Worm (Caenorhabditis elegans): ENCODE measurements around the gene psr-1.

The psr-1 gene

ce11 chrIV:4652962-4653361 is at the start of gene psr-1:
TSS of gene psr-1 (plus strand) at chrIV:4653262.
- TF ChIP-seq W03F9.2 (tag; optimal IDR thresholded peaks at IDR 0.05) = no peak
- no peak for TF ChIP-seq him-1 (tag; optimal IDR thresholded peaks at IDR 0.05)
- no peak for TF ChIP-seq dao-5 (tag; optimal IDR thresholded peaks at IDR 0.05)

ce11 chrIV:4605608-4606007 is 47.5 kb upstream of the psr-1 start, which contains the start of gene nspg-10:
TSS of gene nspg-10 (plus strand) at chrIV:4605786.
- TF ChIP-seq W03F9.2 (tag; optimal IDR thresholded peaks at IDR 0.05) (no peak), him-1 (tag; optimal IDR thresholded peaks at IDR 0.05) (no peak), dao-5 (tag; optimal IDR thresholded peaks at IDR 0.05) (no peak)

ce11 chrIV:4608661-4609060 is 44.4 kb upstream of the psr-1 start:
- no peak for TF ChIP-seq W03F9.2 (tag; optimal IDR thresholded peaks at IDR 0.05)
- TF ChIP-seq dao-5 (tag; optimal IDR thresholded peaks at IDR 0.05) = no peak
- TF ChIP-seq him-1 (tag; optimal IDR thresholded peaks at IDR 0.05) = no peak

- TF ChIP-seq him-1 (tag; optimal IDR thresholded peaks at IDR 0.05) (no peak), W03F9.2 (tag; optimal IDR thresholded peaks at IDR 0.05) (no peak), dao-5 (tag; optimal IDR thresholded peaks at IDR 0.05) (no peak)
These were observed 43.5 kb upstream of the psr-1 start, which contains the start of gene col-110 for ce11 chrIV:4609568-4609967. TSS of gene col-110 (minus strand) at chrIV:4609668.

ce11 chrIV:4611740-4612139 is 41.3 kb upstream of the psr-1 start:
- no peak for TF ChIP-seq dao-5 (tag; optimal IDR thresholded peaks at IDR 0.05)
- TF ChIP-seq W03F9.2 (tag; optimal IDR thresholded peaks at IDR 0.05) = no peak
- TF ChIP-seq him-1 (tag; optimal IDR thresholded peaks at IDR 0.05) = no peak

- TF ChIP-seq him-1 (tag; optimal IDR thresholded peaks at IDR 0.05) (no peak), W03F9.2 (tag; optimal IDR thresholded peaks at IDR 0.05) (no peak), dao-5 (tag; optimal IDR thresholded peaks at IDR 0.05) (no peak)
These were observed 40.5 kb upstream of the psr-1 start for ce11 chrIV:4612597-4612996.

- TF ChIP-seq dao-5 (tag; optimal IDR thresholded peaks at IDR 0.05) (no peak), him-1 (tag; optimal IDR thresholded peaks at IDR 0.05) (no peak), W03F9.2 (tag; optimal IDR thresholded peaks at IDR 0.05) (no peak)
These were observed 39.5 kb upstream of the psr-1 start for ce11 chrIV:4613516-4613915.

ce11 chrIV:4623852-4624251 is 29.2 kb upstream of the psr-1 start:
- TF ChIP-seq W03F9.2 (tag; optimal IDR thresholded peaks at IDR 0.05) (no peak), dao-5 (tag; optimal IDR thresholded peaks at IDR 0.05) (no peak), him-1 (tag; optimal IDR thresholded peaks at IDR 0.05) (no peak)

- TF ChIP-seq him-1 (tag; optimal IDR thresholded peaks at IDR 0.05) = no peak
- TF ChIP-seq W03F9.2 (tag; optimal IDR thresholded peaks at IDR 0.05) = no peak
- TF ChIP-seq dao-5 (tag; optimal IDR thresholded peaks at IDR 0.05) = no peak
These were observed 19.7 kb upstream of the psr-1 start, which contains the start of gene R105.1 for ce11 chrIV:4633393-4633792. TSS of gene R105.1 (plus strand) at chrIV:4633693.

ce11 chrIV:4636001-4636400 is 17.1 kb upstream of the psr-1 start, which contains the start of gene R105.5:
TSS of gene R105.5 (plus strand) at chrIV:4636301.
- TF ChIP-seq him-1 (tag; optimal IDR thresholded peaks at IDR 0.05) (no peak), W03F9.2 (tag; optimal IDR thresholded peaks at IDR 0.05) (no peak), dao-5 (tag; optimal IDR thresholded peaks at IDR 0.05) (no peak)

- no peak for TF ChIP-seq W03F9.2 (tag; optimal IDR thresholded peaks at IDR 0.05)
- TF ChIP-seq him-1 (tag; optimal IDR thresholded peaks at IDR 0.05) = no peak
- no peak for TF ChIP-seq dao-5 (tag; optimal IDR thresholded peaks at IDR 0.05)
These were observed 15.2 kb upstream of the psr-1 start, which contains the start of gene F19C7.8 for ce11 chrIV:4637840-4638239. TSS of gene F19C7.8 (minus strand) at chrIV:4638095.

- TF ChIP-seq him-1 (tag; optimal IDR thresholded peaks at IDR 0.05) (no peak), dao-5 (tag; optimal IDR thresholded peaks at IDR 0.05) (no peak)
These were observed 13.7 kb upstream of the psr-1 start for ce11 chrIV:4639352-4639751.

- TF ChIP-seq dao-5 (tag; optimal IDR thresholded peaks at IDR 0.05) = no peak
- TF ChIP-seq W03F9.2 (tag; optimal IDR thresholded peaks at IDR 0.05) = no peak
- TF ChIP-seq him-1 (tag; optimal IDR thresholded peaks at IDR 0.05) = no peak
These were observed 12.1 kb upstream of the psr-1 start for ce11 chrIV:4640941-4641340.

ce11 chrIV:4643577-4643976 is 9.5 kb upstream of the psr-1 start:
- TF ChIP-seq W03F9.2 (tag; optimal IDR thresholded peaks at IDR 0.05) (no peak), dao-5 (tag; optimal IDR thresholded peaks at IDR 0.05) (no peak), him-1 (tag; optimal IDR thresholded peaks at IDR 0.05) (no peak)

ce11 chrIV:4645243-4645642 is 7.8 kb upstream of the psr-1 start:
- no peak for TF ChIP-seq W03F9.2 (tag; optimal IDR thresholded peaks at IDR 0.05)
- no peak for TF ChIP-seq dao-5 (tag; optimal IDR thresholded peaks at IDR 0.05)
- no peak for TF ChIP-seq him-1 (tag; optimal IDR thresholded peaks at IDR 0.05)
